Worm (Caenorhabditis elegans) whole organism, midembryonic: ENCODE measurements around the gene grd-8.

Experiments used
- T22C8.4 ChIP-seq: fragments of 200-800 bp; sonication (Bioruptor generic); IDR thresholded peaks from 2 replicates; pipeline ENCODE4 v1.3.6; 2022; ENCODE audit warnings: missing genetic modification characterization, missing compliant biosample characterization
- cog-1 ChIP-seq: sonication (generic microtip); optimal IDR thresholded peaks from 2 replicates; lab custom pipeline; 2016; ENCODE audit warnings: missing genetic modification characterization, missing compliant biosample characterization
- flt-1 ChIP-seq: fragments of 200-800 bp; sonication (Bioruptor generic); IDR thresholded peaks from 2 replicates; pipeline ENCODE4 v1.3.6; 2022; ENCODE audit warnings: missing genetic modification characterization, missing compliant biosample characterization
- klf-2 ChIP-seq: fragments of 200-800 bp; sonication (Bioruptor generic); conservative IDR thresholded peaks from 2 replicates; pipeline ENCODE4 v1.3.6; 2022; ENCODE audit warnings: missing genetic modification reagents, missing genetic modification characterization, missing compliant biosample characterization
- med-1 ChIP-seq: sonication (generic microtip); optimal IDR thresholded peaks from 2 replicates; lab custom pipeline; 2017; ENCODE audit warnings: missing genetic modification characterization, mild to moderate bottlenecking, missing compliant biosample characterization, antibody characterized with exemption, missing genetic modification reagents; ENCODE audit not compliant: insufficient read depth
- ref-1 ChIP-seq: fragments of 200-800 bp; sonication (Bioruptor generic); conservative IDR thresholded peaks from 2 replicates; pipeline ENCODE4 v1.3.6; 2022; ENCODE audit warnings: missing genetic modification reagents, missing genetic modification characterization, missing compliant biosample characterization
- tab-1 ChIP-seq: fragments of 200-800 bp; sonication (Bioruptor generic); IDR thresholded peaks from 2 replicates; pipeline ENCODE4 v1.3.6; 2022; ENCODE audit warnings: missing genetic modification characterization, missing compliant biosample characterization
- ztf-29 ChIP-seq: fragments of 200-800 bp; sonication (Bioruptor generic); IDR thresholded peaks from 2 replicates; pipeline ENCODE4 v1.3.6; 2022; ENCODE audit warnings: missing genetic modification reagents, missing genetic modification characterization, missing compliant biosample characterization

DNA sequence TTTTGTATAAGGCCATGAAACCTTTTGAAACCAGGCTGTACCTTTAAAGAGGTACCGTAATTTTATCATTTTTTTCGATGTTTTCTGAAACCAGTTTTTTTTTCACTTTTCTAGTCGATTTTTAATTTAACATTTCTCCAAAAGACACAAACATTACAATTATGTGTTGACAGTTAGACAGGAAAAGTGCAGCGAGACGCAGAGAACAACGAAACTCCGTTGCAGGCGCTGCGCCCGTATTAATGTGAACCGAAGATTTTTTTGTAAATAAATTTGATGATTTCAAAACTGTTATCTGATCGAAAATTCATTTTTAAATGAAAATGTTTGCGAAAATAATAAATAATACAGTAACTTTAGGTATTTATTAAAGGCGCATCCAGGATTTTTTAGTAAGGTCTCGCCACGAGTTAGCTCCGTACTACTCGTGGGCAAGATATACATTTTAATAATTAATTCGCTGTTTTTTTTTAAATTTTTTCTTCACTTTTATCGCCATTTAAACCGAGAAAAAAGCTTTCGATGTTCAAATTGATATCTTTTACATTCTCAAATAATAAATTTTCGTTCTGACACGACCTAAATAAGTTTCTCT lies 34.6 kb downstream of the grd-8 start, which contains the start of gene F40A3.3:
- TF ChIP-seq flt-1 (no peak), ztf-29 (GFP tag; lab: Robert Waterston, UW) (no peak), T22C8.4 (GFP tag; lab: Robert Waterston, UW) (no peak), cog-1 (tag; lab: Kevin White, UChicago) (no peak), tab-1 (GFP tag; lab: Robert Waterston, UW) (no peak), klf-2 (GFP tag; lab: Robert Waterston, UW) (no peak), ref-1 (no peak), med-1 (GFP tag; lab: Kevin White, UChicago) (no peak)
